Worm (Caenorhabditis elegans): ENCODE data around the gene C30G12.2.

C30G12.2 gene

ce11 chrII:7277257-7277656 lies 13.0 kb upstream of the C30G12.2 start:
- TF ChIP-seq pha-4 (tag; optimal IDR thresholded peaks at IDR 0.05) = no peak
- no peak for TF ChIP-seq K09A11.1 (tag; optimal IDR thresholded peaks at IDR 0.05; ENCODE audit: insufficient read depth)
- TF ChIP-seq elt-2 (tag; optimal IDR thresholded peaks at IDR 0.05) = no peak
- no peak for TF ChIP-seq che-1 (tag; optimal IDR thresholded peaks at IDR 0.05)
- no peak for TF ChIP-seq gmeb-2 (tag; optimal IDR thresholded peaks at IDR 0.05)
- no peak for TF ChIP-seq ttx-3 (tag; optimal IDR thresholded peaks at IDR 0.05)
- no peak for TF ChIP-seq K02D7.2 (tag; optimal IDR thresholded peaks at IDR 0.05)
- TF ChIP-seq npax-4 (tag; optimal IDR thresholded peaks at IDR 0.05) = no peak
- no peak for TF ChIP-seq rnt-1 (tag; optimal IDR thresholded peaks at IDR 0.05)
- no peak for TF ChIP-seq ceh-30 (tag; optimal IDR thresholded peaks at IDR 0.05)
- no peak for TF ChIP-seq ceh-19 (GFP tag; optimal IDR thresholded peaks at IDR 0.05)
- no peak for TF ChIP-seq ceh-34 (tag; optimal IDR thresholded peaks at IDR 0.05)
- TF ChIP-seq ahr-1 (tag; optimal IDR thresholded peaks at IDR 0.05) = no peak
- TF ChIP-seq ref-2 (tag; optimal IDR thresholded peaks at IDR 0.05) = no peak
- TF ChIP-seq C08G9.2 (tag; optimal IDR thresholded peaks at IDR 0.05) = no peak
- TF ChIP-seq mec-3 (tag; optimal IDR thresholded peaks at IDR 0.05; ENCODE audit: borderline replicate concordance) = no peak
- TF ChIP-seq pat-9 (tag; optimal IDR thresholded peaks at IDR 0.05) = no peak
- no peak for TF ChIP-seq ceh-22 (tag; optimal IDR thresholded peaks at IDR 0.05)
- no peak for TF ChIP-seq hlh-6 (tag; optimal IDR thresholded peaks at IDR 0.05)
- TF ChIP-seq sdc-2 (tag; optimal IDR thresholded peaks at IDR 0.05) = no peak

ce11 chrII:7277925-7278324 lies 12.3 kb upstream of the C30G12.2 start:
- TF ChIP-seq lim-6 (tag; optimal IDR thresholded peaks at IDR 0.05) (no peak), sox-2 (GFP tag; IDR thresholded peaks at IDR 0.05) (no peak), zip-5 (tag; optimal IDR thresholded peaks at IDR 0.05) (no peak), fkh-6 (tag; optimal IDR thresholded peaks at IDR 0.05) (no peak), fax-1 (tag; optimal IDR thresholded peaks at IDR 0.05) (no peak), K09A11.1 (tag; optimal IDR thresholded peaks at IDR 0.05; ENCODE audit: insufficient read depth) (no peak), tbx-2 (tag; optimal IDR thresholded peaks at IDR 0.05) (no peak), ceh-22 (tag; optimal IDR thresholded peaks at IDR 0.05) (no peak), T23F11.4 (GFP tag; optimal IDR thresholded peaks at IDR 0.05) (no peak)

ce11 chrII:7279808-7280207 lies 10.4 kb upstream of the C30G12.2 start:
- TF ChIP-seq C38D4.7 (GFP tag; optimal IDR thresholded peaks at IDR 0.05) (no peak), syd-9 (tag; optimal IDR thresholded peaks at IDR 0.05) (no peak), pax-1 (tag; optimal IDR thresholded peaks at IDR 0.05) (no peak), dmd-4 (tag; optimal IDR thresholded peaks at IDR 0.05; ENCODE audit: borderline replicate concordance) (no peak), hlh-30 (tag; optimal IDR thresholded peaks at IDR 0.05; ENCODE audit: insufficient read depth) (no peak), pha-2 (tag; optimal IDR thresholded peaks at IDR 0.05) (no peak), nfya-1 (tag; optimal IDR thresholded peaks at IDR 0.05) (no peak), ceh-30 (tag; optimal IDR thresholded peaks at IDR 0.05) (no peak), zip-5 (tag; optimal IDR thresholded peaks at IDR 0.05) (no peak), eyg-1 (tag; optimal IDR thresholded peaks at IDR 0.05) (no peak), nhr-232 (tag; optimal IDR thresholded peaks at IDR 0.05) (no peak), ref-2 (tag; optimal IDR thresholded peaks at IDR 0.05) (no peak), nhr-11 (tag; optimal IDR thresholded peaks at IDR 0.05) (no peak), dve-1 (tag; optimal IDR thresholded peaks at IDR 0.05) (no peak), ceh-14 (tag; optimal IDR thresholded peaks at IDR 0.05) (no peak), npax-4 (tag; optimal IDR thresholded peaks at IDR 0.05) (no peak), ceh-2 (tag; optimal IDR thresholded peaks at IDR 0.05) (no peak), unc-86 (tag; optimal IDR thresholded peaks at IDR 0.05) (no peak), ceh-9 (tag; optimal IDR thresholded peaks at IDR 0.05) (no peak), ttx-3 (tag; optimal IDR thresholded peaks at IDR 0.05) (no peak)

Measured in whole organism, late embryonic.